Worm (Caenorhabditis elegans) whole organism, L3 larva: ENCODE results near the gene sek-3.

Experiments
- ZK546.5 ChIP-seq: sonication (generic microtip); optimal IDR thresholded peaks from 2 replicates; lab custom pipeline; 2017; ENCODE audit warnings: missing biosample characterization, missing genetic modification characterization
- aly-2 ChIP-seq: fragments of 150-350 bp; optimal IDR thresholded peaks from 2 replicates; lab custom pipeline; 2014; ENCODE audit warnings: missing biosample characterization, missing genetic modification characterization
- ceh-16 ChIP-seq: sonication (generic microtip); optimal IDR thresholded peaks from 2 replicates; lab custom pipeline; 2017; ENCODE audit warnings: missing biosample characterization, missing genetic modification characterization
- ceh-82 ChIP-seq: fragments of 150-350 bp; optimal IDR thresholded peaks from 2 replicates; lab custom pipeline; 2014; ENCODE audit warnings: missing biosample characterization, missing genetic modification characterization
- ceh-9 ChIP-seq: sonication (generic microtip); optimal IDR thresholded peaks from 2 replicates; lab custom pipeline; 2018; ENCODE audit warnings: missing biosample characterization, missing genetic modification characterization
- daf-12 ChIP-seq: fragments of 150-350 bp; optimal IDR thresholded peaks from 2 replicates; lab custom pipeline; 2014; ENCODE audit warnings: missing biosample characterization, missing genetic modification reagents, missing genetic modification characterization
- egl-27 ChIP-seq: sonication (generic microtip); optimal IDR thresholded peaks from 4 replicates; lab custom pipeline; 2017; ENCODE audit warnings: missing biosample characterization, missing genetic modification reagents, missing genetic modification characterization
- egl-5 ChIP-seq: fragments of 150-350 bp; optimal IDR thresholded peaks from 2 replicates; lab custom pipeline; 2017; ENCODE audit warnings: missing biosample characterization, missing genetic modification reagents, missing genetic modification characterization, inconsistent platforms
- elt-1 ChIP-seq: fragments of 150-350 bp; optimal IDR thresholded peaks from 2 replicates; lab custom pipeline; 2014; ENCODE audit warnings: missing biosample characterization, missing genetic modification characterization
- elt-2 ChIP-seq: sonication (generic microtip); optimal IDR thresholded peaks from 2 replicates; lab custom pipeline; 2016; ENCODE audit warnings: missing genetic modification reagents, mild to moderate bottlenecking, missing genetic modification characterization, missing compliant biosample characterization
- elt-3 ChIP-seq, 3 experiments: fragments of 150-350 bp in 1 of 3; sonication (generic microtip) in 2 of 3; optimal IDR thresholded peaks; 2 replicates in 2 of 3; 4 replicates in 1 of 3; lab custom pipeline; 2014 to 2017; ENCODE audit warnings: missing biosample characterization in 3 of 3, missing genetic modification characterization in 3 of 3
- eor-1 ChIP-seq, 2 experiments: fragments of 150-350 bp; optimal IDR thresholded peaks; 2 replicates each; lab custom pipeline; 2014 to 2018; ENCODE audit warnings: missing biosample characterization in 2 of 2, missing genetic modification characterization in 2 of 2
- fkh-10 ChIP-seq: sonication (generic microtip); optimal IDR thresholded peaks from 2 replicates; lab custom pipeline; 2017; ENCODE audit warnings: missing biosample characterization, missing genetic modification reagents, missing genetic modification characterization
- fos-1 ChIP-seq: fragments of 150-350 bp; optimal IDR thresholded peaks from 2 replicates; lab custom pipeline; 2014; ENCODE audit warnings: missing biosample characterization, missing genetic modification characterization
- hmg-11 ChIP-seq: sonication (generic microtip); optimal IDR thresholded peaks from 2 replicates; lab custom pipeline; 2016; ENCODE audit warnings: missing genetic modification characterization, missing compliant biosample characterization
- jun-1 ChIP-seq: fragments of 150-350 bp; optimal IDR thresholded peaks from 2 replicates; lab custom pipeline; 2014; ENCODE audit warnings: missing biosample characterization, missing genetic modification reagents, missing genetic modification characterization
- lin-15B ChIP-seq: fragments of 150-350 bp; optimal IDR thresholded peaks from 2 replicates; lab custom pipeline; 2014; ENCODE audit warnings: missing biosample characterization, missing genetic modification characterization
- lin-39 ChIP-seq: fragments of 150-350 bp; optimal IDR thresholded peaks from 2 replicates; lab custom pipeline; 2018; ENCODE audit warnings: missing biosample characterization, missing genetic modification reagents, missing genetic modification characterization
- mdl-1 ChIP-seq: fragments of 150-350 bp; optimal IDR thresholded peaks from 2 replicates; lab custom pipeline; 2014; ENCODE audit warnings: missing biosample characterization, missing genetic modification characterization
- nfya-1 ChIP-seq: sonication (generic microtip); optimal IDR thresholded peaks from 2 replicates; lab custom pipeline; 2017; ENCODE audit warnings: missing genetic modification characterization, mild to moderate bottlenecking, missing compliant biosample characterization, antibody characterized with exemption, moderate library complexity; ENCODE audit not compliant: insufficient read depth
- nhr-23 ChIP-seq: fragments of 150-350 bp; optimal IDR thresholded peaks from 2 replicates; lab custom pipeline; 2014; ENCODE audit warnings: missing biosample characterization, missing genetic modification reagents, missing genetic modification characterization
- nhr-25 ChIP-seq: sonication (generic microtip); optimal IDR thresholded peaks from 2 replicates; lab custom pipeline; 2017; ENCODE audit warnings: missing biosample characterization, missing genetic modification characterization
- nhr-28 ChIP-seq: fragments of 150-350 bp; optimal IDR thresholded peaks from 2 replicates; lab custom pipeline; 2014; ENCODE audit warnings: missing biosample characterization, missing genetic modification characterization
- nhr-43 ChIP-seq: sonication (generic microtip); optimal IDR thresholded peaks from 2 replicates; lab custom pipeline; 2016; ENCODE audit warnings: mild to moderate bottlenecking, missing genetic modification characterization, missing compliant biosample characterization; ENCODE audit not compliant: poor library complexity, severe bottlenecking
- nhr-67 ChIP-seq: fragments of 150-350 bp; optimal IDR thresholded peaks from 2 replicates; lab custom pipeline; 2014; ENCODE audit warnings: missing biosample characterization, missing genetic modification characterization
- nhr-76 ChIP-seq: fragments of 150-350 bp; sonication (generic microtip); optimal IDR thresholded peaks from 5 replicates; lab custom pipeline; 2014; ENCODE audit warnings: missing biosample characterization, missing genetic modification characterization
- nhr-77 ChIP-seq: fragments of 150-350 bp; optimal IDR thresholded peaks from 2 replicates; lab custom pipeline; 2014; ENCODE audit warnings: missing biosample characterization, missing genetic modification characterization
- pha-4 ChIP-seq: fragments of 150-350 bp; optimal IDR thresholded peaks from 2 replicates; lab custom pipeline; 2014; ENCODE audit warnings: missing biosample characterization, missing genetic modification reagents, missing genetic modification characterization
- pqm-1 ChIP-seq: fragments of 150-350 bp; optimal IDR thresholded peaks from 2 replicates; lab custom pipeline; 2017; ENCODE audit warnings: missing biosample characterization, missing genetic modification characterization, inconsistent platforms
- sea-2 ChIP-seq: fragments of 150-350 bp; sonication (generic microtip); optimal IDR thresholded peaks from 4 replicates; lab custom pipeline; 2014; ENCODE audit warnings: missing biosample characterization, missing genetic modification reagents, missing genetic modification characterization
- tbx-2 ChIP-seq: sonication (generic microtip); optimal IDR thresholded peaks from 2 replicates; lab custom pipeline; 2016; ENCODE audit warnings: mild to moderate bottlenecking, missing genetic modification characterization, missing compliant biosample characterization
- unc-39 ChIP-seq: sonication (generic microtip); optimal IDR thresholded peaks from 4 replicates; lab custom pipeline; 2017; ENCODE audit warnings: missing biosample characterization, missing genetic modification characterization
- unc-62 ChIP-seq: fragments of 150-350 bp; sonication (generic microtip); optimal IDR thresholded peaks from 4 replicates; lab custom pipeline; 2014; ENCODE audit warnings: missing biosample characterization, missing genetic modification reagents, missing genetic modification characterization
- ztf-4 ChIP-seq: fragments of 150-350 bp; optimal IDR thresholded peaks from 2 replicates; lab custom pipeline; 2014; ENCODE audit warnings: missing biosample characterization, missing genetic modification characterization

Gene sek-3

ce11 chrX:4998875-4999274 lies 18.8 kb upstream of the sek-3 start, which contains the start of gene set-30:
set-30 (plus strand) TSS chrX:4999270.
- TF ChIP-seq mdl-1 (tag; lab: Kevin White, UChicago) (no peak), nhr-77 (tag; lab: Kevin White, UChicago) (no peak), ceh-16 (tag; lab: Kevin White, UChicago) (no peak), aly-2 (tag; lab: Kevin White, UChicago) (no peak), egl-27 (tag; lab: Kevin White, UChicago) (no peak), ZK546.5 (no peak), nhr-67 (tag; lab: Kevin White, UChicago) (no peak), sea-2 (GFP tag; lab: Kevin White, UChicago) (no peak), lin-39 (tag; lab: Kevin White, UChicago) (no peak), lin-15B (no peak)

DNA sequence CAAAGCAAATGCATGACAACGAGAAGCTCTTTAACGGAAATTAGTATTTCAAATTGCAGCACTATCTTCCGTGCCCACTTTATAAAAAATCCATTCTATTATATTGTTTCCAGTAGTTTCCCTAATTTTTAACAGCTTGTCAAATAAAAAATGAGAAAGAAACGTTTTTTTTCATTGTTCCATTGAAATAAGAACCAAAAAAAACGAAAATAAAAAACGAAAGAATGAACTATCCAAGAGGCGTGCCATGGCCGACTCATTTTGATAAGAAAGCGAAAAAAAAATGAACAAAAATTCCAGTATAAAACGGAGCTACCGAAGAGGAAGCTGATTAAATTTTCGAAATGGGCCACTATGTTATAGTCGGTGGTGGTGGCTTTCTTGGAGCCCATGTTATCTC lies 12.8 kb upstream of the sek-3 start, which contains the start of gene hsd-2:
Gene hsd-2, plus strand, starts transcription at position 301 of the 400 bp plus-strand sequence.
- TF ChIP-seq nhr-77 (tag; lab: Kevin White, UChicago) (no peak), pqm-1 (tag; lab: Kevin White, UChicago) (no peak), eor-1 (tag; optimal IDR thresholded peaks at IDR 0.05; lab: Kevin White, UChicago) (no peak), ztf-4 (tag; lab: Kevin White, UChicago) (no peak), egl-27 (tag; lab: Kevin White, UChicago) (no peak), ceh-9 (tag; lab: Kevin White, UChicago) (no peak), tbx-2 (tag; lab: Kevin White, UChicago) (no peak), nhr-28 (no peak), elt-1 (tag; lab: Kevin White, UChicago) (no peak), unc-39 (tag; lab: Kevin White, UChicago) (no peak), elt-3 (tag; optimal IDR thresholded peaks at IDR 0.05; lab: Kevin White, UChicago) (no peak)

DNA sequence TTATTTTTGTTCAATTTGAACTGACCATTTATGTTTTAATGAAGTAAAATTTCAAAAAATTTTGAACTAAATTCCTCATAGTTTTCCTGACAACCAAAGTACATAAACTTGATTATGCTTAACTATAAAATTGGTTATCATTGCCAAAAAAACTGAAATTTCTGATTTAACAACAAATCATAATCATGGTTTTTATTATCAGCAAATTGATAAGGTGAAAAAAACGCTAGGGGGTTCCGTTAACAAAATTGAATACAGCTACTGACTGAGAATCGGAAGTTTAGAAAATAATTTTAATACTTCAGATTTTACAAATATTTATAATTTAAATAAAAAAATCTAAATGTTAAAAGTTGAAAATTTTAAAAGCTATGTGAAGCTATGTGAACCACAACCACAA lies 10.7 kb upstream of the sek-3 start:
- peak; percentile 64 for TF ChIP-seq elt-2
- no peak for TF ChIP-seq mdl-1 (tag; lab: Kevin White, UChicago)
- peak; percentile 14 for TF ChIP-seq pha-4 (tag; lab: Kevin White, UChicago)

ce11 chrX:5009000-5009399 lies 8.7 kb upstream of the sek-3 start, which contains the start of gene hsd-3:
hsd-3 (plus strand) TSS chrX:5009300.
- no peak for TF ChIP-seq hmg-11
- TF ChIP-seq daf-12 (tag; lab: Kevin White, UChicago): no peak
- no peak for TF ChIP-seq elt-1 (tag; lab: Kevin White, UChicago)
- TF ChIP-seq fos-1 (tag; lab: Kevin White, UChicago): no peak

ce11 chrX:5013826-5014225 lies 3.9 kb upstream of the sek-3 start, which contains the start of gene ZC449.7:
ZC449.7 (plus strand) TSS chrX:5014074.
- TF ChIP-seq pqm-1 (tag; lab: Kevin White, UChicago): no peak
- peak; percentile 51 for TF ChIP-seq elt-2
- TF ChIP-seq pha-4 (tag; lab: Kevin White, UChicago): peak; percentile 10

ce11 chrX:5015775-5016174 lies 1.9 kb upstream of the sek-3 start, which contains the start of gene ZC449.8:
ZC449.8 (plus strand) TSS chrX:5016075.
- TF ChIP-seq nhr-43 (tag; lab: Kevin White, UChicago): no peak
- TF ChIP-seq aly-2 (tag; lab: Kevin White, UChicago): no peak
- no peak for TF ChIP-seq nhr-77 (tag; lab: Kevin White, UChicago)
- TF ChIP-seq ceh-82 (tag; lab: Kevin White, UChicago): no peak
- no peak for TF ChIP-seq mdl-1 (tag; lab: Kevin White, UChicago)
- no peak for TF ChIP-seq nhr-23
- TF ChIP-seq nhr-76 (tag; lab: Kevin White, UChicago): no peak
- no peak for TF ChIP-seq fkh-10 (GFP tag; lab: Kevin White, UChicago)
- no peak for TF ChIP-seq unc-62
- no peak for TF ChIP-seq nhr-28
- TF ChIP-seq nfya-1 (tag; lab: Kevin White, UChicago): no peak
- no peak for TF ChIP-seq nhr-25 (tag; lab: Kevin White, UChicago)
- no peak for TF ChIP-seq ceh-9 (tag; lab: Kevin White, UChicago)
- TF ChIP-seq lin-39 (tag; lab: Kevin White, UChicago): no peak
- TF ChIP-seq egl-5: no peak
- TF ChIP-seq egl-27 (tag; lab: Kevin White, UChicago): no peak
- TF ChIP-seq jun-1: no peak
